Worm (Caenorhabditis elegans): ENCODE results near the gene srw-95.

- no peak for TF ChIP-seq pha-4 (tag; optimal IDR thresholded peaks at IDR 0.05)
- TF ChIP-seq ceh-6 (GFP tag; optimal IDR thresholded peaks at IDR 0.05) = no peak
- no peak for TF ChIP-seq nhr-11 (tag; optimal IDR thresholded peaks at IDR 0.05)
- no peak for TF ChIP-seq dmd-4 (tag; optimal IDR thresholded peaks at IDR 0.05; ENCODE audit: borderline replicate concordance)
- no peak for TF ChIP-seq Y22D7AL.16 (tag; optimal IDR thresholded peaks at IDR 0.05)
- no peak for TF ChIP-seq tbx-2 (tag; optimal IDR thresholded peaks at IDR 0.05)
Measured at ce11 chrIV:4781123-4781522, 30.8 kb upstream of the srw-95 start.
